Worm (Caenorhabditis elegans): Measurements from ENCODE around the gene Y94H6A.12.

The Y94H6A.12 gene

ce11 chrIV:2666127-2666526, 46.7 kb downstream of the Y94H6A.12 start:
- TF ChIP-seq mep-1 (tag; optimal IDR thresholded peaks at IDR 0.05) (peak; percentile 58), pha-4 (tag; optimal IDR thresholded peaks at IDR 0.05) (no peak), ham-2 (GFP tag; optimal IDR thresholded peaks at IDR 0.05) (no peak), tbx-8 (GFP tag; optimal IDR thresholded peaks at IDR 0.05) (no peak)

ce11 chrIV:2665388-2665978, 47.4 kb downstream of the Y94H6A.12 start:
- TF ChIP-seq hlh-1 (tag; optimal IDR thresholded peaks at IDR 0.05) (peak; percentile 97), nhr-2 (tag; optimal IDR thresholded peaks at IDR 0.05) (no peak), unc-62 (GFP tag; optimal IDR thresholded peaks at IDR 0.05) (peak; percentile 38), unc-120 (tag; optimal IDR thresholded peaks at IDR 0.05; ENCODE audit: poor library complexity, severe bottlenecking) (peak; percentile 84), lsy-2 (tag; optimal IDR thresholded peaks at IDR 0.05) (no peak)

ce11 chrIV:2664901-2665201, 48.0 kb downstream of the Y94H6A.12 start:
- no peak for TF ChIP-seq unc-62 (GFP tag; optimal IDR thresholded peaks at IDR 0.05)
- no peak for TF ChIP-seq drap-1 (GFP tag; optimal IDR thresholded peaks at IDR 0.05)
- TF ChIP-seq ztf-11 (tag; optimal IDR thresholded peaks at IDR 0.05), result no peak
- TF ChIP-seq mep-1 (tag; optimal IDR thresholded peaks at IDR 0.05), result no peak
- no peak for TF ChIP-seq cnd-1 (tag; optimal IDR thresholded peaks at IDR 0.05)
- no peak for TF ChIP-seq nhr-12 (tag; optimal IDR thresholded peaks at IDR 0.05)
- TF ChIP-seq elt-3 (tag; optimal IDR thresholded peaks at IDR 0.05), result no peak
- TF ChIP-seq unc-39 (tag; optimal IDR thresholded peaks at IDR 0.05), result no peak

ce11 chrIV:2663953-2664900, 48.6 kb downstream of the Y94H6A.12 start, which contains the start of gene Y69A2AR.31:
Gene Y69A2AR.31 (minus strand): TSS chrIV:2664003.
- TF ChIP-seq ces-1 (GFP tag; optimal IDR thresholded peaks at IDR 0.05) (peak; percentile 14), nhr-28 (tag; optimal IDR thresholded peaks at IDR 0.05) (no peak)

Data from whole organism, mixed stage, embryonic.